Fruit fly (Drosophila melanogaster): ENCODE measurements around the gene alt.

dm6 chr3R:17703691-17704537 lies 21.6 kb upstream of the alt start:
- TF ChIP-seq CG11723 (GFP tag; optimal IDR thresholded peaks at IDR 0.05), result peak; percentile 99
- TF ChIP-seq tll (GFP tag; optimal IDR thresholded peaks at IDR 0.05), result peak in 1 of 2 experiments; percentile 54
- TF ChIP-seq CG42726 (GFP tag; IDR thresholded peaks at IDR 0.05; ENCODE audit: partially characterized antibody), result no peak
- peak; percentile 66 for TF ChIP-seq B-H2 (GFP tag; optimal IDR thresholded peaks at IDR 0.05)
- TF ChIP-seq CoRest (tag; optimal IDR thresholded peaks at IDR 0.05), result peak; percentile 99
- TF ChIP-seq Abd-B (GFP tag; optimal IDR thresholded peaks at IDR 0.05), result peak; percentile 99
- peak; percentile 99 for TF ChIP-seq crc (GFP tag; optimal IDR thresholded peaks at IDR 0.05)
